Fruit fly (Drosophila melanogaster): ENCODE measurements around the gene RhoGAP15B.

The RhoGAP15B gene

dm6 chrX:16945414-16945813, 2.3 kb downstream of the RhoGAP15B start (continued):
- TF ChIP-seq gem (tag; optimal IDR thresholded peaks at IDR 0.05) (peak; percentile 31), Ptx1 (GFP tag; IDR thresholded peaks at IDR 0.05) (0 out of 2 replicates have a peak, but pooled peaks have one; percentile 35), nom (GFP tag; optimal IDR thresholded peaks at IDR 0.05) (peak; percentile 67), Max (GFP tag; optimal IDR thresholded peaks at IDR 0.05) (no peak), kay (GFP tag; optimal IDR thresholded peaks at IDR 0.05) (no peak), CG11398 (GFP tag; optimal IDR thresholded peaks at IDR 0.05) (no peak), ato (GFP tag; IDR thresholded peaks at IDR 0.05; ENCODE audit: partially characterized antibody) (no peak), Doc2 (GFP tag; IDR thresholded peaks at IDR 0.05) (no peak), row (GFP tag; IDR thresholded peaks at IDR 0.05) (0 out of 3 replicates have a peak, but pooled peaks have one; percentile 9), stwl (tag; optimal IDR thresholded peaks at IDR 0.05) (no peak), CG6813 (GFP tag; optimal IDR thresholded peaks at IDR 0.05) (no peak), ind (GFP tag; optimal IDR thresholded peaks at IDR 0.05) (no peak), Camta (GFP tag; optimal IDR thresholded peaks at IDR 0.05) (no peak), oc (tag; optimal IDR thresholded peaks at IDR 0.05) (no peak), CG3838 (GFP tag; optimal IDR thresholded peaks at IDR 0.05) (no peak), Poxn (GFP tag; IDR thresholded peaks at IDR 0.05) (no peak), CG4328 (GFP tag; optimal IDR thresholded peaks at IDR 0.05) (no peak), phol (tag; optimal IDR thresholded peaks at IDR 0.05) (peak; percentile 27), dysf (GFP tag; IDR thresholded peaks at IDR 0.05) (0 out of 3 replicates have a peak, but pooled peaks have one; percentile 19), psq (GFP tag; optimal IDR thresholded peaks at IDR 0.05) (no peak), CG17385 (GFP tag; optimal IDR thresholded peaks at IDR 0.05) (no peak), Hand (GFP tag; optimal IDR thresholded peaks at IDR 0.05) (no peak), Sox102F (GFP tag; optimal IDR thresholded peaks at IDR 0.05) (peak; percentile 42), Dfd (GFP tag; optimal IDR thresholded peaks at IDR 0.05) (no peak), Med (GFP tag) (peak; percentile 65), CG16813 (GFP tag; IDR thresholded peaks at IDR 0.05; ENCODE audit: partially characterized antibody) (no peak), unpg (GFP tag; optimal IDR thresholded peaks at IDR 0.05) (peak; percentile 37), tgo (GFP tag; IDR thresholded peaks at IDR 0.05) (no peak), CG17912 (GFP tag; optimal IDR thresholded peaks at IDR 0.05) (no peak), CG10267 (tag; optimal IDR thresholded peaks at IDR 0.05) (no peak), Hsf (GFP tag; optimal IDR thresholded peaks at IDR 0.05) (no peak), CG2199 (GFP tag; IDR thresholded peaks at IDR 0.05) (no peak), gcm (GFP tag; optimal IDR thresholded peaks at IDR 0.05) (no peak), bsh (GFP tag; optimal IDR thresholded peaks at IDR 0.05) (peak; percentile 13 to 39), lmd (GFP tag; IDR thresholded peaks at IDR 0.05) (no peak), CG10979 (tag; optimal IDR thresholded peaks at IDR 0.05) (peak; percentile 0), da (GFP tag; optimal IDR thresholded peaks at IDR 0.05) (no peak), vvl (GFP tag; IDR thresholded peaks at IDR 0.05) (0 out of 2 replicates have a peak, but pooled peaks have one; percentile 19), wek (GFP tag; optimal IDR thresholded peaks at IDR 0.05) (no peak), gce (GFP tag; IDR thresholded peaks at IDR 0.05) (no peak), ase (GFP tag; IDR thresholded peaks at IDR 0.05) (0 out of 3 replicates have a peak, but pooled peaks have one; percentile 20), sens (GFP tag) (peak; percentile 4), ftz-f1 (GFP tag; optimal IDR thresholded peaks at IDR 0.05) (no peak), CG6689 (GFP tag; IDR thresholded peaks at IDR 0.05) (no peak), CG18764 (GFP tag; optimal IDR thresholded peaks at IDR 0.05) (no peak), CG11456 (GFP tag; IDR thresholded peaks at IDR 0.05) (no peak), trh (GFP tag; optimal IDR thresholded peaks at IDR 0.05) (no peak), PHDP (tag; optimal IDR thresholded peaks at IDR 0.05) (peak; percentile 15), btn (GFP tag; optimal IDR thresholded peaks at IDR 0.05) (no peak), CG5953 (GFP tag; IDR thresholded peaks at IDR 0.05) (no peak), lilli (GFP tag; optimal IDR thresholded peaks at IDR 0.05) (no peak), Dref (GFP tag; IDR thresholded peaks at IDR 0.05) (no peak)

Data from whole organism, embryonic.